Fruit fly (Drosophila melanogaster) whole organism, embryonic: ENCODE measurements around the gene CG12310.

ENCODE experiments used
- Ada2b ChIP-seq: fragments of 200-800 bp; sonication (Bioruptor generic); IDR thresholded peaks from 2 replicates; pipeline ENCODE4 v1.3.6; 2022; ENCODE audit warnings: missing biosample characterization, missing genetic modification characterization
- Asciz ChIP-seq: fragments of 200-800 bp; sonication (Bioruptor generic); optimal IDR thresholded peaks from 2 replicates; lab custom pipeline; 2017; ENCODE audit warnings: missing biosample characterization, mild to moderate bottlenecking, missing genetic modification characterization, missing genetic modification reagents
- Atf3 ChIP-seq: fragments of 200-800 bp; sonication (Bioruptor generic); optimal IDR thresholded peaks from 3 replicates; lab custom pipeline; 2016; ENCODE audit warnings: missing biosample characterization, missing genetic modification characterization
- Bdp1 ChIP-seq: fragments of 200-800 bp; sonication (Bioruptor generic); optimal IDR thresholded peaks from 3 replicates; lab custom pipeline; 2016; ENCODE audit warnings: missing biosample characterization, missing genetic modification characterization
- CG10147 ChIP-seq: fragments of 200-800 bp; sonication (Bioruptor generic); optimal IDR thresholded peaks from 2 replicates; lab custom pipeline; 2019; ENCODE audit warnings: missing biosample characterization, mild to moderate bottlenecking, missing genetic modification characterization, moderate library complexity
- CG10565 ChIP-seq: fragments of 200-800 bp; sonication (Bioruptor generic); optimal IDR thresholded peaks from 3 replicates; lab custom pipeline; 2016; ENCODE audit warnings: missing biosample characterization, mild to moderate bottlenecking, missing genetic modification characterization
- CG11504 ChIP-seq: fragments of 200-800 bp; sonication (Bioruptor generic); optimal IDR thresholded peaks from 3 replicates; lab custom pipeline; 2019; ENCODE audit warnings: missing biosample characterization, mild to moderate bottlenecking, missing genetic modification characterization, moderate library complexity
- CG14014 ChIP-seq: fragments of 200-800 bp; sonication (Bioruptor generic); IDR thresholded peaks from 2 replicates; pipeline ENCODE4 v1.3.6; 2022; ENCODE audit warnings: missing biosample characterization, missing genetic modification characterization
- CG18011 ChIP-seq: fragments of 200-800 bp; sonication (Bioruptor generic); optimal IDR thresholded peaks from 2 replicates; lab custom pipeline; 2017; ENCODE audit warnings: missing biosample characterization, missing genetic modification characterization, mild to moderate bottlenecking, moderate library complexity, missing genotype
- CG18619 ChIP-seq: fragments of 200-800 bp; sonication (Bioruptor generic); optimal IDR thresholded peaks from 3 replicates; lab custom pipeline; 2017; ENCODE audit warnings: missing biosample characterization, mild to moderate bottlenecking, missing genetic modification characterization
- CG2199 ChIP-seq: fragments of 200-800 bp; sonication (Bioruptor generic); IDR thresholded peaks from 3 replicates; pipeline ENCODE4 v1.3.6; 2022; ENCODE audit warnings: missing biosample characterization, missing genetic modification characterization
- CG2875 ChIP-seq: fragments of 200-800 bp; sonication (Bioruptor generic); optimal IDR thresholded peaks from 2 replicates; lab custom pipeline; 2017; ENCODE audit warnings: missing biosample characterization, mild to moderate bottlenecking, missing genetic modification characterization, missing genetic modification reagents
- CG30431 ChIP-seq: fragments of 200-800 bp; sonication (Bioruptor generic); optimal IDR thresholded peaks from 2 replicates; lab custom pipeline; 2017; ENCODE audit warnings: missing biosample characterization, missing genetic modification characterization
- CG32772 ChIP-seq: fragments of 200-800 bp; sonication (Bioruptor generic); IDR thresholded peaks from 2 replicates; pipeline ENCODE4 v1.3.6; 2022; ENCODE audit warnings: missing biosample characterization, missing genetic modification characterization
- CG43689 ChIP-seq: fragments of 200-800 bp; sonication (Bioruptor generic); IDR thresholded peaks from 2 replicates; pipeline ENCODE4 v1.3.6; 2022; ENCODE audit warnings: missing biosample characterization, missing genetic modification characterization
- CG4707 ChIP-seq: fragments of 200-800 bp; sonication (Bioruptor generic); optimal IDR thresholded peaks from 2 replicates; lab custom pipeline; 2018; ENCODE audit warnings: missing biosample characterization, mild to moderate bottlenecking, missing genetic modification characterization, moderate library complexity
- CG6689 ChIP-seq: fragments of 200-800 bp; sonication (Bioruptor generic); IDR thresholded peaks from 2 replicates; pipeline ENCODE4 v1.3.6; 2022; ENCODE audit warnings: missing biosample characterization, missing genetic modification characterization
- CoRest ChIP-seq: fragments of 200-800 bp; sonication (Bioruptor generic); optimal IDR thresholded peaks from 3 replicates; lab custom pipeline; 2018; ENCODE audit warnings: missing biosample characterization, mild to moderate bottlenecking, missing genetic modification characterization, moderate library complexity
- D19A ChIP-seq: fragments of 200-800 bp; optimal IDR thresholded peaks from 3 replicates; lab custom pipeline; 2019; ENCODE audit warnings: missing biosample characterization, mild to moderate bottlenecking, missing genetic modification characterization, moderate library complexity
- Deaf1 ChIP-seq: fragments of 200-800 bp; optimal IDR thresholded peaks from 3 replicates; lab custom pipeline; 2019; ENCODE audit warnings: missing biosample characterization, mild to moderate bottlenecking, missing genetic modification characterization, moderate library complexity
- Dref ChIP-seq: fragments of 200-800 bp; sonication (Bioruptor generic); IDR thresholded peaks from 2 replicates; pipeline ENCODE4 v1.3.6; 2022; ENCODE audit warnings: missing biosample characterization, missing genetic modification characterization
- Fer2 ChIP-seq: fragments of 200-800 bp; sonication (Bioruptor generic); optimal IDR thresholded peaks from 2 replicates; lab custom pipeline; 2018; ENCODE audit warnings: missing biosample characterization, mild to moderate bottlenecking, missing genetic modification characterization, moderate library complexity
- Fer3 ChIP-seq: fragments of 200-800 bp; sonication (Bioruptor generic); optimal IDR thresholded peaks from 2 replicates; lab custom pipeline; 2018; ENCODE audit warnings: missing biosample characterization, mild to moderate bottlenecking, missing genetic modification characterization, moderate library complexity
- HmgZ ChIP-seq: fragments of 200-800 bp; sonication (Bioruptor generic); optimal IDR thresholded peaks from 2 replicates; lab custom pipeline; 2018; ENCODE audit warnings: missing biosample characterization, mild to moderate bottlenecking, missing genetic modification characterization
- MTF-1 ChIP-seq: fragments of 200-800 bp; sonication (Bioruptor generic); optimal IDR thresholded peaks from 2 replicates; lab custom pipeline; 2018; ENCODE audit warnings: missing biosample characterization, mild to moderate bottlenecking, missing genetic modification characterization, borderline replicate concordance
- Meics ChIP-seq: fragments of 200-800 bp; sonication (Bioruptor generic); optimal IDR thresholded peaks from 2 replicates; lab custom pipeline; 2017; ENCODE audit warnings: missing biosample characterization, mild to moderate bottlenecking, missing genetic modification characterization
- PHDP ChIP-seq: fragments of 200-800 bp; sonication (Bioruptor generic); optimal IDR thresholded peaks from 3 replicates; lab custom pipeline; 2018; ENCODE audit warnings: missing biosample characterization, mild to moderate bottlenecking, missing genetic modification characterization, moderate library complexity
- Stat92E ChIP-seq, 3 experiments: fragments of >200 bp in 2 of 3; fragments of 200-800 bp in 1 of 3; sonication (Bioruptor generic) in 1 of 3; optimal IDR thresholded peaks; 2 replicates each; lab custom pipeline; 2017 to 2019; ENCODE audit warnings: missing biosample characterization in 3 of 3, missing genetic modification characterization in 3 of 3, mild to moderate bottlenecking in 1 of 3, moderate library complexity in 1 of 3
- Usf ChIP-seq: fragments of 200-800 bp; sonication (Bioruptor generic); optimal IDR thresholded peaks from 2 replicates; lab custom pipeline; 2017; ENCODE audit warnings: missing genotype, missing biosample characterization, missing genetic modification characterization
- Vsx1 ChIP-seq: fragments of 200-800 bp; sonication (Bioruptor generic); optimal IDR thresholded peaks from 2 replicates; lab custom pipeline; 2017; ENCODE audit warnings: missing biosample characterization, mild to moderate bottlenecking, missing genetic modification characterization, missing genetic modification reagents
- Xrp1 ChIP-seq: fragments of 200-800 bp; sonication (Bioruptor generic); IDR thresholded peaks from 2 replicates; pipeline ENCODE4 v1.3.6; 2022; ENCODE audit warnings: missing biosample characterization, missing genetic modification characterization
- ap ChIP-seq: fragments of 200-800 bp; sonication (Bioruptor generic); IDR thresholded peaks from 2 replicates; pipeline ENCODE4 v1.3.6; 2022; ENCODE audit warnings: missing biosample characterization, missing genetic modification characterization
- ase ChIP-seq: fragments of 200-800 bp; sonication (Bioruptor generic); IDR thresholded peaks from 3 replicates; pipeline ENCODE4 v1.3.6; 2022; ENCODE audit warnings: missing biosample characterization, missing genetic modification characterization
- cas ChIP-seq: fragments of 200-800 bp; sonication (Bioruptor generic); IDR thresholded peaks from 2 replicates; pipeline ENCODE4 v1.3.6; 2022; ENCODE audit warnings: missing biosample characterization, missing genetic modification characterization
- chm ChIP-seq: fragments of 200-800 bp; sonication (Bioruptor generic); IDR thresholded peaks from 2 replicates; pipeline ENCODE4 v1.3.6; 2022; ENCODE audit warnings: missing biosample characterization, missing genetic modification characterization
- exex ChIP-seq: fragments of 200-800 bp; sonication (Bioruptor generic); optimal IDR thresholded peaks from 4 replicates; lab custom pipeline; 2018; ENCODE audit warnings: missing biosample characterization, mild to moderate bottlenecking, missing genetic modification characterization, moderate library complexity
- gem ChIP-seq: fragments of 200-800 bp; sonication (Bioruptor generic); optimal IDR thresholded peaks from 2 replicates; lab custom pipeline; 2019; ENCODE audit warnings: missing biosample characterization, mild to moderate bottlenecking, missing genetic modification characterization, moderate library complexity
- gsb ChIP-seq: fragments of 200-800 bp; sonication (Bioruptor generic); IDR thresholded peaks from 2 replicates; pipeline ENCODE4 v1.3.6; 2022; ENCODE audit warnings: missing biosample characterization, missing genetic modification characterization
- her ChIP-seq: fragments of 200-800 bp; sonication (Bioruptor generic); optimal IDR thresholded peaks from 2 replicates; lab custom pipeline; 2016; ENCODE audit warnings: missing biosample characterization, missing genetic modification characterization
- lilli ChIP-seq: fragments of 200-800 bp; sonication (Bioruptor generic); optimal IDR thresholded peaks from 3 replicates; lab custom pipeline; 2016; ENCODE audit warnings: missing biosample characterization, missing genetic modification characterization
- lmd ChIP-seq: fragments of 200-800 bp; sonication (Bioruptor generic); IDR thresholded peaks from 2 replicates; pipeline ENCODE4 v1.3.6; 2022; ENCODE audit warnings: missing biosample characterization, missing genetic modification characterization
- lola ChIP-seq, 3 experiments: fragments of >200 bp in 2 of 3; fragments of 200-800 bp in 1 of 3; sonication (Bioruptor generic) in 1 of 3; optimal IDR thresholded peaks; 2 replicates each; lab custom pipeline; 2017 to 2019; ENCODE audit warnings: missing biosample characterization in 3 of 3, missing genetic modification characterization in 3 of 3, mild to moderate bottlenecking in 1 of 3, moderate library complexity in 1 of 3
- nom ChIP-seq: fragments of 200-800 bp; sonication (Bioruptor generic); optimal IDR thresholded peaks from 2 replicates; lab custom pipeline; 2017; ENCODE audit warnings: missing biosample characterization, missing genetic modification characterization, mild to moderate bottlenecking, moderate library complexity, missing genetic modification reagents
- pfk ChIP-seq: fragments of 200-800 bp; sonication (Bioruptor generic); optimal IDR thresholded peaks from 2 replicates; lab custom pipeline; 2018; ENCODE audit warnings: missing biosample characterization, mild to moderate bottlenecking, missing genetic modification characterization, moderate library complexity
- pum ChIP-seq: fragments of 200-800 bp; sonication (Bioruptor generic); optimal IDR thresholded peaks from 2 replicates; lab custom pipeline; 2016; ENCODE audit warnings: missing biosample characterization, missing genetic modification characterization
- ssp ChIP-seq: fragments of 200-800 bp; sonication (Bioruptor generic); IDR thresholded peaks from 2 replicates; pipeline ENCODE4 v1.3.6; 2022; ENCODE audit warnings: missing biosample characterization, missing genetic modification characterization
- stwl ChIP-seq: fragments of 200-800 bp; sonication (Bioruptor generic); optimal IDR thresholded peaks from 3 replicates; lab custom pipeline; 2018; ENCODE audit warnings: missing biosample characterization, mild to moderate bottlenecking, missing genetic modification characterization, moderate library complexity
- unpg ChIP-seq: fragments of 200-800 bp; sonication (Bioruptor generic); optimal IDR thresholded peaks from 3 replicates; lab custom pipeline; 2018; ENCODE audit warnings: missing biosample characterization, mild to moderate bottlenecking, missing genetic modification characterization, moderate library complexity
- zen ChIP-seq: fragments of 200-800 bp; sonication (Bioruptor generic); optimal IDR thresholded peaks from 3 replicates; lab custom pipeline; 2018; ENCODE audit warnings: missing biosample characterization, mild to moderate bottlenecking, missing genetic modification characterization, moderate library complexity

The CG12310 gene

dm6 chr3L:15094589-15095288, 44.1 kb upstream of the CG12310 start, which contains the start of the genes sstn, Plp and GlyRS (continued):
- TF ChIP-seq MTF-1 (GFP tag; lab: Kevin White, UChicago) (no peak), Ada2b (GFP tag; lab: Robert Waterston, UW) (no peak), Dref (GFP tag; lab: Robert Waterston, UW) (peak; percentile 71), CG32772 (GFP tag; lab: Robert Waterston, UW) (no peak), lmd (GFP tag; lab: Robert Waterston, UW) (no peak), CG18619 (peak; percentile 57), Meics (GFP tag; lab: Kevin White, UChicago) (peak; percentile 46), CG14014 (GFP tag; lab: Robert Waterston, UW) (no peak), CG4707 (no peak), stwl (tag; lab: Kevin White, UChicago) (peak; percentile 56), Bdp1 (GFP tag; lab: Kevin White, UChicago) (no peak), CG6689 (no peak), Asciz (GFP tag; lab: Kevin White, UChicago) (peak; percentile 23), Usf (GFP tag; lab: Kevin White, UChicago) (no peak), CG18011 (GFP tag; lab: Kevin White, UChicago) (no peak), Fer3 (peak; percentile 16), chm (GFP tag; lab: Robert Waterston, UW) (no peak), CG2875 (GFP tag; lab: Kevin White, UChicago) (no peak), zen (tag; lab: Kevin White, UChicago) (peak; percentile 5), Fer2 (no peak), CG43689 (GFP tag; lab: Robert Waterston, UW) (no peak), CG11504 (tag; lab: Kevin White, UChicago) (peak; percentile 75), ap (GFP tag; lab: Robert Waterston, UW) (no peak), lola (GFP tag; optimal IDR thresholded peaks at IDR 0.05; lab: Kevin White, UChicago) (peak in 1 of 3 experiments; percentile 40), pfk (GFP tag; lab: Kevin White, UChicago) (no peak), gem (tag; lab: Kevin White, UChicago) (peak; percentile 59), Vsx1 (GFP tag; lab: Kevin White, UChicago) (no peak), Atf3 (no peak), ssp (GFP tag; lab: Robert Waterston, UW) (no peak), cas (GFP tag; lab: Robert Waterston, UW) (no peak), lilli (GFP tag; lab: Kevin White, UChicago) (peak; percentile 41), CG10565 (GFP tag; lab: Kevin White, UChicago) (no peak), exex (tag; lab: Kevin White, UChicago) (peak; percentile 21), Xrp1 (GFP tag; lab: Robert Waterston, UW) (no peak), CG30431 (GFP tag; lab: Kevin White, UChicago) (no peak), ase (GFP tag; lab: Robert Waterston, UW) (no peak), pum (no peak), unpg (GFP tag; lab: Kevin White, UChicago) (peak; percentile 8), Deaf1 (no peak), CG2199 (no peak), HmgZ (tag; lab: Kevin White, UChicago) (peak; percentile 7), CG10147 (GFP tag; lab: Kevin White, UChicago) (peak; percentile 58), PHDP (tag; lab: Kevin White, UChicago) (peak; percentile 10), her (GFP tag; lab: Kevin White, UChicago) (no peak), CoRest (peak; percentile 67), Stat92E (GFP tag; optimal IDR thresholded peaks at IDR 0.05; lab: Kevin White, UChicago) (no peak), gsb (GFP tag; lab: Robert Waterston, UW) (no peak), nom (GFP tag; lab: Kevin White, UChicago) (no peak), D19A (tag; lab: Kevin White, UChicago) (peak; percentile 33)
